Worm (Caenorhabditis elegans) whole organism, L3 larva: ENCODE results near the gene skpo-1.
A peak's percentile ranks its signal among the peaks of the same experiment; 100 is the strongest.

ENCODE experiments used
- lin-15B ChIP-seq: fragments of 150-350 bp; optimal IDR thresholded peaks from 2 replicates; lab custom pipeline; 2014; ENCODE audit warnings: missing biosample characterization, missing genetic modification characterization
- lin-39 ChIP-seq: fragments of 150-350 bp; optimal IDR thresholded peaks from 2 replicates; lab custom pipeline; 2018; ENCODE audit warnings: missing biosample characterization, missing genetic modification reagents, missing genetic modification characterization
- nhr-25 ChIP-seq: sonication (generic microtip); optimal IDR thresholded peaks from 2 replicates; lab custom pipeline; 2017; ENCODE audit warnings: missing biosample characterization, missing genetic modification characterization
- zag-1 ChIP-seq: fragments of 150-350 bp; optimal IDR thresholded peaks from 2 replicates; lab custom pipeline; 2014; ENCODE audit warnings: missing biosample characterization, missing genetic modification characterization
- ztf-11 ChIP-seq: fragments of 150-350 bp; optimal IDR thresholded peaks from 2 replicates; lab custom pipeline; 2014; ENCODE audit warnings: missing biosample characterization, missing genetic modification characterization

DNA sequence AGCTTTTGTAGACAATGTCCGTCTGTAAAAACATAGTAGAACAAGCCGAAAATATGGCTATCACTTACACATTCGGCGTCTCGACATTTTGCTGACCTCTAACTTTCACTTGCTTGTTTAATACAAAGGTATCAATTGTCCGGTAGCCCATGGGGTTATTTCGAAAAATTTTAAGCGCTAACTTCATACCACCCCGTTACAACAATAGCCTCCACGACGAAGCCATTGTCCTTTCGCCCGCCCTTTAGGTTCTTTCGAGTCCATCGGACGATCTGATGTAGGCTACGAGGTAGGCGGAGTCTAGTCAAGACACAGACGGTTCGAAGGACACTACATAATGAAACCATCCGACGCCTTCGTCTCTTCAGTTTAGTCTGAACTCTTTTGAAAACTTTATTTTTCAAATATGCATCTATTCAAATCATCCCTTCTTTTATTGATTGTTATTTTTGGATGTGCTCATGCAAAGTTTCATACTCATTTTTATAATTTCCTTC is 34.2 kb upstream of the skpo-1 start, which contains the start of gene lips-10:
- peak; percentile 80 for TF ChIP-seq nhr-25 (tag; lab: Kevin White, UChicago)
- no peak for TF ChIP-seq ztf-11 (tag; lab: Kevin White, UChicago)
- no peak for TF ChIP-seq zag-1
- TF ChIP-seq lin-39 (tag; lab: Kevin White, UChicago): no peak
- TF ChIP-seq lin-15B: no peak
